Worm (Caenorhabditis elegans) whole organism, L4 larva: ENCODE results near the gene srx-17.

Source experiments
- D1046.2 ChIP-seq: fragments of 200-800 bp; sonication (Bioruptor generic); IDR thresholded peaks from 2 replicates; pipeline ENCODE4 v1.3.6; 2022; ENCODE audit warnings: missing genetic modification characterization, missing compliant biosample characterization
- T20F7.1 ChIP-seq: fragments of 200-800 bp; sonication (Bioruptor generic); optimal IDR thresholded peaks from 2 replicates; lab custom pipeline; 2018; ENCODE audit warnings: mild to moderate bottlenecking, missing genetic modification characterization, missing compliant biosample characterization
- Y48G9A.11 ChIP-seq: fragments of 200-800 bp; sonication (Bioruptor generic); IDR thresholded peaks from 2 replicates; pipeline ENCODE4 v1.3.6; 2022; ENCODE audit warnings: missing genetic modification reagents, missing genetic modification characterization, missing compliant biosample characterization
- aha-1 ChIP-seq: fragments of 150-350 bp; peaks from one replicate; lab custom pipeline; 2014; ENCODE audit warnings: missing biosample characterization, missing genetic modification characterization
- arid-1 ChIP-seq: fragments of 200-800 bp; sonication (Bioruptor generic); conservative IDR thresholded peaks from 2 replicates; pipeline ENCODE4 v1.3.6; 2022; ENCODE audit warnings: missing genetic modification reagents, missing genetic modification characterization, missing compliant biosample characterization
- ceh-20 ChIP-seq: fragments of 200-800 bp; sonication (Bioruptor generic); IDR thresholded peaks from 2 replicates; pipeline ENCODE4 v1.3.6; 2022; ENCODE audit warnings: missing genetic modification reagents, missing genetic modification characterization, missing compliant biosample characterization
- ceh-32 ChIP-seq: sonication (generic microtip); optimal IDR thresholded peaks from 2 replicates; lab custom pipeline; 2016; ENCODE audit warnings: mild to moderate bottlenecking, missing genetic modification characterization, missing compliant biosample characterization; ENCODE audit not compliant: poor library complexity
- daf-12 ChIP-seq: fragments of 150-350 bp; optimal IDR thresholded peaks from 2 replicates; lab custom pipeline; 2014; ENCODE audit warnings: missing biosample characterization, missing genetic modification reagents, missing genetic modification characterization
- dpl-1 ChIP-seq: fragments of 150-350 bp; optimal IDR thresholded peaks from 2 replicates; lab custom pipeline; 2014; ENCODE audit warnings: missing biosample characterization, missing genetic modification reagents, missing genetic modification characterization
- egl-27 ChIP-seq: sonication (generic microtip); optimal IDR thresholded peaks from 3 replicates; lab custom pipeline; 2017; ENCODE audit warnings: missing biosample characterization, missing genetic modification reagents, missing genetic modification characterization
- fos-1 ChIP-seq: fragments of 150-350 bp; optimal IDR thresholded peaks from 2 replicates; lab custom pipeline; 2014; ENCODE audit warnings: missing biosample characterization, missing genetic modification characterization
- hif-1 ChIP-seq, 2 experiments: sonication (generic microtip); optimal IDR thresholded peaks; 2 replicates each; lab custom pipeline; 2016 to 2017; ENCODE audit warnings: missing compliant biosample characterization in 2 of 2, missing genetic modification characterization in 2 of 2, missing genetic modification reagents in 2 of 2, missing genotype in 2 of 2, mild to moderate bottlenecking in 1 of 2
- lin-39 ChIP-seq: fragments of 150-350 bp; optimal IDR thresholded peaks from 2 replicates; lab custom pipeline; 2014; ENCODE audit warnings: missing biosample characterization, missing genetic modification reagents, missing genetic modification characterization
- madf-9 ChIP-seq: fragments of 200-800 bp; sonication (Bioruptor generic); conservative IDR thresholded peaks from 2 replicates; pipeline ENCODE4 v1.3.6; 2022; ENCODE audit warnings: missing genetic modification reagents, missing genetic modification characterization, missing compliant biosample characterization
- mdt-29 ChIP-seq: fragments of 200-800 bp; sonication (Bioruptor generic); IDR thresholded peaks from 2 replicates; pipeline ENCODE4 v1.3.6; 2022; ENCODE audit warnings: missing genetic modification reagents, missing genetic modification characterization, missing compliant biosample characterization
- mep-1 ChIP-seq: fragments of 150-350 bp; sonication (generic microtip); optimal IDR thresholded peaks from 3 replicates; lab custom pipeline; 2014; ENCODE audit warnings: missing biosample characterization, missing genetic modification characterization
- mxl-3 ChIP-seq: fragments of 200-800 bp; sonication (Bioruptor generic); optimal IDR thresholded peaks from 2 replicates; lab custom pipeline; 2018; ENCODE audit warnings: mild to moderate bottlenecking, missing genetic modification characterization, missing compliant biosample characterization
- nhr-10 ChIP-seq: fragments of 150-350 bp; optimal IDR thresholded peaks from 2 replicates; lab custom pipeline; 2014; ENCODE audit warnings: missing biosample characterization, missing genetic modification characterization
- nhr-102 ChIP-seq: sonication (generic microtip); optimal IDR thresholded peaks from 2 replicates; lab custom pipeline; 2016; ENCODE audit warnings: mild to moderate bottlenecking, missing genetic modification characterization, moderate library complexity, missing compliant biosample characterization
- nhr-11 ChIP-seq: fragments of 150-350 bp; optimal IDR thresholded peaks from 2 replicates; lab custom pipeline; 2014; ENCODE audit warnings: missing biosample characterization, missing genetic modification characterization
- nhr-25 ChIP-seq: sonication (generic microtip); optimal IDR thresholded peaks from 2 replicates; lab custom pipeline; 2017; ENCODE audit warnings: missing genetic modification characterization, mild to moderate bottlenecking, missing compliant biosample characterization, antibody characterized with exemption, moderate library complexity, borderline replicate concordance; ENCODE audit not compliant: insufficient read depth
- nhr-28 ChIP-seq: fragments of 150-350 bp; optimal IDR thresholded peaks from 2 replicates; lab custom pipeline; 2014; ENCODE audit warnings: missing biosample characterization, missing genetic modification characterization
- nhr-48 ChIP-seq: sonication (generic microtip); optimal IDR thresholded peaks from 2 replicates; lab custom pipeline; 2016; ENCODE audit warnings: mild to moderate bottlenecking, missing genetic modification characterization, missing compliant biosample characterization
- pha-4 ChIP-seq, 2 experiments: fragments of 150-350 bp in 1 of 2; fragments of 200-800 bp in 1 of 2; sonication (Bioruptor generic) in 1 of 2; IDR thresholded peaks in 1 of 2; optimal IDR thresholded peaks in 1 of 2; 2 replicates each; pipeline versions ENCODE4 v1.3.6 to Lab custom; 2014 to 2022; ENCODE audit warnings: missing genetic modification characterization in 2 of 2, missing genetic modification reagents in 2 of 2, missing biosample characterization in 1 of 2, missing compliant biosample characterization in 1 of 2
- set-16 ChIP-seq: fragments of 200-800 bp; sonication (Bioruptor generic); IDR thresholded peaks from 2 replicates; pipeline ENCODE4 v1.3.6; 2022; ENCODE audit warnings: missing genetic modification reagents, missing genetic modification characterization, missing compliant biosample characterization
- skn-1 ChIP-seq: fragments of 150-350 bp; optimal IDR thresholded peaks from 2 replicates; lab custom pipeline; 2014; ENCODE audit warnings: missing biosample characterization, missing genetic modification characterization
- unc-62 ChIP-seq, 3 experiments: fragments of 150-350 bp in 1 of 3; sonication (generic microtip); optimal IDR thresholded peaks in 2 of 3; peaks in 1 of 3; 1 replicate in 1 of 3; 2 replicates in 2 of 3; lab custom pipeline; 2014 to 2017; ENCODE audit warnings: missing biosample characterization in 3 of 3, missing genetic modification characterization in 3 of 3, missing genetic modification reagents in 3 of 3, missing genotype in 1 of 3
- vab-7 ChIP-seq: fragments of 200-800 bp; sonication (Bioruptor generic); IDR thresholded peaks from 2 replicates; pipeline ENCODE4 v1.3.6; 2022; ENCODE audit warnings: missing genetic modification reagents, missing genetic modification characterization, missing compliant biosample characterization
- zfp-2 ChIP-seq: sonication (generic microtip); optimal IDR thresholded peaks from 2 replicates; lab custom pipeline; 2016; ENCODE audit warnings: mild to moderate bottlenecking, missing genetic modification characterization, missing compliant biosample characterization
- ztf-7 ChIP-seq: fragments of 150-350 bp; optimal IDR thresholded peaks from 2 replicates; lab custom pipeline; 2014; ENCODE audit warnings: missing biosample characterization, missing genetic modification characterization

Gene srx-17

ce11 chrV:13858906-13859305, 17.9 kb downstream of the srx-17 start, which contains the start of gene srx-135:
Gene srx-135 (plus strand): TSS chrV:13859206.
- TF ChIP-seq nhr-25 (tag; lab: Kevin White, UChicago) (no peak), ztf-7 (tag; lab: Kevin White, UChicago) (no peak), mdt-29 (GFP tag; lab: Robert Waterston, UW) (no peak), nhr-28 (tag; lab: Kevin White, UChicago) (no peak), D1046.2 (GFP tag; lab: Robert Waterston, UW) (no peak), Y48G9A.11 (GFP tag; lab: Robert Waterston, UW) (no peak), egl-27 (tag; lab: Kevin White, UChicago) (no peak), pha-4 (GFP tag; IDR thresholded peaks at IDR 0.05; lab: Robert Waterston, UW) (no peak), pha-4 (tag; optimal IDR thresholded peaks at IDR 0.05; lab: Kevin White, UChicago) (no peak), skn-1 (tag; lab: Kevin White, UChicago) (no peak), T20F7.1 (GFP tag; lab: Kevin White, UChicago) (no peak)

- TF ChIP-seq unc-62 (GFP tag; optimal IDR thresholded peaks at IDR 0.05 in 1 of 2; lab: Kevin White, UChicago) (no peak), unc-62 (tag; optimal IDR thresholded peaks at IDR 0.05; lab: Kevin White, UChicago) (no peak), D1046.2 (GFP tag; lab: Robert Waterston, UW) (no peak), hif-1 (tag; optimal IDR thresholded peaks at IDR 0.05; lab: Kevin White, UChicago) (no peak), ceh-20 (no peak), vab-7 (GFP tag; lab: Robert Waterston, UW) (no peak), daf-12 (tag; lab: Kevin White, UChicago) (no peak)
- TF ChIP-seq, all 104 proteins: peak for 0
These were observed 21.5 kb downstream of the srx-17 start, which contains the start of gene srx-137 for ce11 chrV:13862505-13862904. Gene srx-137 (plus strand): TSS chrV:13862805.

DNA sequence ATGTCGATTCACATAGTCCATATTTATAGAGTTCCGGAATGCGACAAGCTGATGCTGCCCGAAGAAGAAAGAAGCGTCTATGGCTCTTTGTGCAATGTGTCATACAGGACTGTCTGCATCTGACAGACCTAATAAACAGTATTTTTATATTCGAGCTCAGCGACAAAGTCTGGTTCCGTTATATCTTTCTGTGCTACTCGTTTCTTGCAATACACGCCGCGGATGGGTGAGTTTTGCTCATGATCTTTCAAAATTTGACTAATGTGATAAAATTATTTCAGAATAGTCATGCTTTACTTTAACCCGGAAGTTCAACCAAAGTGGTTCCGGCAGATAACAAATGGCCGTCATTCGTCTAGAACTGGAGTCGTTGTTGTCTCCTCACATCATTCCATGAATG, 22.7 kb downstream of the srx-17 start:
- TF ChIP-seq aha-1 (tag; lab: Kevin White, UChicago) (peak; percentile 90), unc-62 (GFP tag; optimal IDR thresholded peaks at IDR 0.05 in 1 of 2; lab: Kevin White, UChicago) (peak in 1 of 2 experiments; percentile 55), unc-62 (tag; optimal IDR thresholded peaks at IDR 0.05; lab: Kevin White, UChicago) (no peak), arid-1 (GFP tag; lab: Robert Waterston, UW) (no peak)

DNA sequence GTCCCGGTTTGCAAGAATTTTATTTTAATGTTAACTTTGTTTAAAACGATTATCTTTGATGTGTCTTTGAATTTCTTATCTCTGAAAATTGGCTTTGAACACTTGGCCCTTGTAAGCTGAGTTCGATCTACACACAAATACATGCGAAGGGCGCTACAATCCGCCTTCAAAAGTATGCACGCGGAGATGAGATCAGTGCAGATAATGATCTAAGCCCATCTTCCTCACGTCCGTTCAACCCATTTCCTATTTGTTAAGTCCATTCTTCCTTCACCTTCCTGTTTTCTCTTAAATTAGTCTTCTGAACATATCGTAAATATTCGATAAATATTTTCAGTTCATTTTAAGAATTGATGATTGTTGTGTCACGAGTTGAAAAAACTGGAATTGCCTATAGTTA, 25.3 kb downstream of the srx-17 start, which contains the start of gene nhr-175:
nhr-175 (plus strand) TSS at position 339 of the 400 bp plus-strand sequence.
- TF ChIP-seq set-16 (GFP tag; lab: Robert Waterston, UW) (no peak), fos-1 (no peak), mxl-3 (GFP tag; lab: Kevin White, UChicago) (no peak), nhr-102 (no peak), madf-9 (no peak), lin-39 (no peak), ceh-32 (tag; lab: Kevin White, UChicago) (no peak), skn-1 (tag; lab: Kevin White, UChicago) (no peak), dpl-1 (GFP tag; lab: Kevin White, UChicago) (no peak), mep-1 (tag; lab: Kevin White, UChicago) (no peak), zfp-2 (tag; lab: Kevin White, UChicago) (no peak), nhr-10 (tag; lab: Kevin White, UChicago) (no peak), T20F7.1 (GFP tag; lab: Kevin White, UChicago) (no peak), nhr-48 (tag; lab: Kevin White, UChicago) (no peak)

ce11 chrV:13869551-13869950, 28.5 kb downstream of the srx-17 start:
- TF ChIP-seq nhr-11 (tag; lab: Kevin White, UChicago) = peak; percentile 100
- TF ChIP-seq mep-1 (tag; lab: Kevin White, UChicago) = no peak
- TF ChIP-seq nhr-28 (tag; lab: Kevin White, UChicago) = peak; percentile 89
